Worm (Caenorhabditis elegans) whole organism, L4 larva: ENCODE data around the gene sap-49.

ENCODE experiments used
- F44E2.7 ChIP-seq: fragments of 200-800 bp; sonication (Bioruptor generic); IDR thresholded peaks from 2 replicates; pipeline ENCODE4 v2.1.2; 2022; ENCODE audit warnings: missing genetic modification characterization, missing compliant biosample characterization
- dmd-9 ChIP-seq: fragments of 200-800 bp; sonication (Bioruptor generic); IDR thresholded peaks from 2 replicates; pipeline ENCODE4 v1.3.6; 2022; ENCODE audit warnings: missing genetic modification reagents, missing genetic modification characterization, missing compliant biosample characterization

DNA sequence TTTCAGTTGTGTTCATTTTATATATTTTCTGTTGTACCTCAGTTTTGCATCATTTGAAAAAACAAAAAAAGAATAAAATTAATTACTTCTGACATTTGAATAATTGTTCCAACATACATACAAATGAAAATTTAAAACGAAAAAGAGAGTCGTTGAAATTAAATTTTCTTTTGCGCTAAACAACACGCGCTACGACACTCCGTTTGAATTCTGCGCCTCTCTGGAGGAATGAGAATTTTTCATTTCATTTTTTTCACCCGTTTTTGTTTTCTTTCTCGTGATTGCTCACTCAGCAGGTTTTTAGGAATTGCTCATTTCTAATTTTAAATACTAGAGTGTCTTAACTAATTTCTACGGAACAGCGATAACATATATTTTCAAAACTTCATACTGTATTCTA is 6.1 kb upstream of the sap-49 start:
- no peak for TF ChIP-seq F44E2.7 (GFP tag; lab: Robert Waterston, UW)
- TF ChIP-seq dmd-9 (GFP tag; lab: Robert Waterston, UW): no peak
